Fruit fly (Drosophila melanogaster): ENCODE data around the gene CG17186.

The CG17186 gene

dm6 chr3R:19858017-19858659 is 19.2 kb downstream of the CG17186 start (continued):
- TF ChIP-seq CrebB (tag; optimal IDR thresholded peaks at IDR 0.05) (peak; percentile 46), CG15696 (tag; optimal IDR thresholded peaks at IDR 0.05) (no peak), CG11695 (GFP tag; IDR thresholded peaks at IDR 0.05) (0 out of 3 replicates have a peak, but pooled peaks have one; percentile 20), crp (GFP tag; optimal IDR thresholded peaks at IDR 0.05) (no peak), CG17385 (GFP tag; optimal IDR thresholded peaks at IDR 0.05) (peak; percentile 3), CG12659 (GFP tag; optimal IDR thresholded peaks at IDR 0.05) (peak; percentile 16), Asciz (GFP tag; optimal IDR thresholded peaks at IDR 0.05) (peak; percentile 26), sens (GFP tag) (peak; percentile 68), GATAe (GFP tag; conservative IDR thresholded peaks at IDR 0.05) (no peak), NK7.1 (GFP tag; optimal IDR thresholded peaks at IDR 0.05) (no peak), CG13123 (GFP tag; optimal IDR thresholded peaks at IDR 0.05) (no peak), CG3847 (GFP tag; IDR thresholded peaks at IDR 0.05) (no peak), hkb (optimal IDR thresholded peaks at IDR 0.05) (no peak), hkb (GFP tag; IDR thresholded peaks at IDR 0.05) (peak; percentile 68), CG32767 (GFP tag; IDR thresholded peaks at IDR 0.05) (no peak), Rfx (GFP tag; IDR thresholded peaks at IDR 0.05) (peak; percentile 46; the same call in 1 of the 2 replicates), slbo (GFP tag; IDR thresholded peaks at IDR 0.05) (peak; percentile 34; the same call in 1 of the 2 replicates), CG6813 (GFP tag; optimal IDR thresholded peaks at IDR 0.05) (peak; percentile 65), CG3281 (GFP tag; optimal IDR thresholded peaks at IDR 0.05) (peak; percentile 68), CG10462 (GFP tag; optimal IDR thresholded peaks at IDR 0.05) (no peak), her (GFP tag; optimal IDR thresholded peaks at IDR 0.05) (peak; percentile 9), sc (optimal IDR thresholded peaks at IDR 0.05) (no peak), sc (GFP tag; optimal IDR thresholded peaks at IDR 0.05) (no peak), vvl (GFP tag; IDR thresholded peaks at IDR 0.05) (0 out of 2 replicates have a peak, but pooled peaks have one; percentile 27), salm (tag; optimal IDR thresholded peaks at IDR 0.05) (peak; percentile 2), CG12391 (tag; optimal IDR thresholded peaks at IDR 0.05) (no peak), fd64A (GFP tag; optimal IDR thresholded peaks at IDR 0.05) (peak; percentile 34), CG17912 (GFP tag; optimal IDR thresholded peaks at IDR 0.05) (no peak), CG1603 (tag; optimal IDR thresholded peaks at IDR 0.05) (no peak), CG14860 (GFP tag; IDR thresholded peaks at IDR 0.05; ENCODE audit: partially characterized antibody) (no peak), MBD-R2 (GFP tag; IDR thresholded peaks at IDR 0.05) (no peak), chif (GFP tag; optimal IDR thresholded peaks at IDR 0.05) (peak in 1 of 2 experiments; percentile 19), ATbp (GFP tag; optimal IDR thresholded peaks at IDR 0.05) (peak; percentile 67), kni (GFP tag; optimal IDR thresholded peaks at IDR 0.05) (no peak), Fer1 (GFP tag; optimal IDR thresholded peaks at IDR 0.05) (peak; percentile 61), CG14710 (tag; optimal IDR thresholded peaks at IDR 0.05) (peak; percentile 5), Sry-β (GFP tag; optimal IDR thresholded peaks at IDR 0.05) (no peak), gcm (GFP tag; optimal IDR thresholded peaks at IDR 0.05) (no peak), CG3407 (GFP tag; optimal IDR thresholded peaks at IDR 0.05) (peak; percentile 29), lilli (GFP tag; optimal IDR thresholded peaks at IDR 0.05) (peak; percentile 38), HLH3B (GFP tag; IDR thresholded peaks at IDR 0.05) (peak; percentile 37; the same call in 1 of the 2 replicates), exex (tag; optimal IDR thresholded peaks at IDR 0.05) (peak; percentile 75), slou (GFP tag; optimal IDR thresholded peaks at IDR 0.05) (peak; percentile 4), CG2202 (tag; optimal IDR thresholded peaks at IDR 0.05) (no peak), CG1602 (GFP tag; optimal IDR thresholded peaks at IDR 0.05) (no peak), CTCF (GFP tag; optimal IDR thresholded peaks at IDR 0.05) (no peak), CG12104 (GFP tag; optimal IDR thresholded peaks at IDR 0.05) (peak; percentile 14), CG4854 (GFP tag; optimal IDR thresholded peaks at IDR 0.05) (peak; percentile 33), CkIIα-i1 (GFP tag; IDR thresholded peaks at IDR 0.05) (no peak), tna (GFP tag; IDR thresholded peaks at IDR 0.05; ENCODE audit: partially characterized antibody) (no peak), kay (GFP tag; optimal IDR thresholded peaks at IDR 0.05) (peak; percentile 1)

All from whole organism, embryonic.